Fruit fly (Drosophila melanogaster) whole organism, embryonic: ENCODE measurements around the gene CG32079.

Experiments used
- Bgb ChIP-seq: fragments of 200-800 bp; sonication (Bioruptor generic); IDR thresholded peaks from 2 replicates; pipeline ENCODE4 v1.3.6; 2022; ENCODE audit warnings: missing biosample characterization, missing genetic modification characterization; ENCODE audit not compliant: partially characterized antibody
- Bteb2 ChIP-seq: fragments of 200-800 bp; sonication (Bioruptor generic); optimal IDR thresholded peaks from 2 replicates; lab custom pipeline; 2016; ENCODE audit warnings: missing biosample characterization, missing genetic modification characterization
- CG11247 ChIP-seq: fragments of 200-800 bp; sonication (Bioruptor generic); IDR thresholded peaks from 2 replicates; pipeline ENCODE4 v1.3.6; 2022; ENCODE audit warnings: missing biosample characterization, missing genetic modification characterization
- CG11456 ChIP-seq: fragments of 200-800 bp; sonication (Bioruptor generic); IDR thresholded peaks from 3 replicates; pipeline ENCODE4 v1.3.6; 2022; ENCODE audit warnings: missing biosample characterization, missing genetic modification characterization
- CG11504 ChIP-seq: fragments of 200-800 bp; sonication (Bioruptor generic); optimal IDR thresholded peaks from 3 replicates; lab custom pipeline; 2019; ENCODE audit warnings: missing biosample characterization, mild to moderate bottlenecking, missing genetic modification characterization, moderate library complexity
- CG12391 ChIP-seq: fragments of 200-800 bp; sonication (Bioruptor generic); optimal IDR thresholded peaks from 3 replicates; lab custom pipeline; 2018; ENCODE audit warnings: missing biosample characterization, mild to moderate bottlenecking, missing genetic modification characterization, moderate library complexity
- CG14965 ChIP-seq: fragments of 200-800 bp; sonication (Bioruptor generic); optimal IDR thresholded peaks from 2 replicates; lab custom pipeline; 2016; ENCODE audit warnings: missing biosample characterization, missing genetic modification characterization, borderline replicate concordance
- CG1529 ChIP-seq: fragments of 200-800 bp; sonication (Bioruptor generic); optimal IDR thresholded peaks from 3 replicates; lab custom pipeline; 2018; ENCODE audit warnings: missing biosample characterization, missing genetic modification characterization
- CG17186 ChIP-seq: fragments of 200-800 bp; sonication (Bioruptor generic); optimal IDR thresholded peaks from 3 replicates; lab custom pipeline; 2017; ENCODE audit warnings: missing biosample characterization, missing genetic modification reagents, missing genetic modification characterization
- CG18476 ChIP-seq: fragments of 200-800 bp; sonication (Bioruptor generic); optimal IDR thresholded peaks from 2 replicates; lab custom pipeline; 2016; ENCODE audit warnings: missing biosample characterization, mild to moderate bottlenecking, missing genetic modification characterization
- CG18599 ChIP-seq: fragments of 200-800 bp; sonication (Bioruptor generic); optimal IDR thresholded peaks from 3 replicates; lab custom pipeline; 2017; ENCODE audit warnings: missing biosample characterization, missing genetic modification characterization, mild to moderate bottlenecking, moderate library complexity, missing genetic modification reagents
- CG32767 ChIP-seq: fragments of 200-800 bp; sonication (Bioruptor generic); IDR thresholded peaks from 2 replicates; pipeline ENCODE4 v1.3.6; 2022; ENCODE audit warnings: missing biosample characterization, missing genetic modification characterization
- CG3281 ChIP-seq: fragments of 200-800 bp; sonication (Bioruptor generic); optimal IDR thresholded peaks from 3 replicates; lab custom pipeline; 2017; ENCODE audit warnings: missing biosample characterization, mild to moderate bottlenecking, missing genetic modification characterization
- CG4328 ChIP-seq: fragments of 200-800 bp; sonication (Bioruptor generic); optimal IDR thresholded peaks from 3 replicates; lab custom pipeline; 2017; ENCODE audit warnings: missing biosample characterization, missing genetic modification reagents, missing genetic modification characterization
- CG6791 ChIP-seq: fragments of 200-800 bp; sonication (Bioruptor generic); IDR thresholded peaks from 3 replicates; pipeline ENCODE4 v1.3.6; 2022; ENCODE audit warnings: missing biosample characterization, missing genetic modification characterization; ENCODE audit not compliant: partially characterized antibody
- CG7987 ChIP-seq: fragments of 200-800 bp; sonication (Bioruptor generic); optimal IDR thresholded peaks from 2 replicates; lab custom pipeline; 2018; ENCODE audit warnings: missing biosample characterization, mild to moderate bottlenecking, missing genetic modification characterization, moderate library complexity
- CG9876 ChIP-seq: fragments of 200-800 bp; sonication (Bioruptor generic); optimal IDR thresholded peaks from 2 replicates; lab custom pipeline; 2016; ENCODE audit warnings: missing biosample characterization, missing genetic modification characterization
- CrebB ChIP-seq: fragments of 200-800 bp; sonication (Bioruptor generic); optimal IDR thresholded peaks from 3 replicates; lab custom pipeline; 2018; ENCODE audit warnings: missing biosample characterization, mild to moderate bottlenecking, missing genetic modification characterization
- D19A ChIP-seq: fragments of 200-800 bp; optimal IDR thresholded peaks from 3 replicates; lab custom pipeline; 2019; ENCODE audit warnings: missing biosample characterization, mild to moderate bottlenecking, missing genetic modification characterization, moderate library complexity
- Dad ChIP-seq: fragments of 200-800 bp; sonication (Bioruptor generic); optimal IDR thresholded peaks from 3 replicates; lab custom pipeline; 2016; ENCODE audit warnings: missing biosample characterization, missing genetic modification characterization
- E2f2 ChIP-seq: fragments of 200-800 bp; sonication (Bioruptor generic); IDR thresholded peaks from 2 replicates; pipeline ENCODE4 v1.3.6; 2022; ENCODE audit warnings: missing biosample characterization, missing genetic modification characterization
- Fer3 ChIP-seq: fragments of 200-800 bp; sonication (Bioruptor generic); optimal IDR thresholded peaks from 2 replicates; lab custom pipeline; 2018; ENCODE audit warnings: missing biosample characterization, mild to moderate bottlenecking, missing genetic modification characterization, moderate library complexity
- Lpt ChIP-seq: fragments of >200 bp; optimal IDR thresholded peaks from 2 replicates; lab custom pipeline; 2018; ENCODE audit warnings: missing biosample characterization, missing genetic modification characterization
- Nf-YB ChIP-seq: fragments of 200-800 bp; sonication (Bioruptor generic); optimal IDR thresholded peaks from 3 replicates; lab custom pipeline; 2019; ENCODE audit warnings: missing biosample characterization, mild to moderate bottlenecking, missing genetic modification characterization, moderate library complexity
- NfI ChIP-seq: fragments of 200-800 bp; sonication (Bioruptor generic); optimal IDR thresholded peaks from 3 replicates; lab custom pipeline; 2018; ENCODE audit warnings: missing biosample characterization, mild to moderate bottlenecking, missing genetic modification characterization, moderate library complexity
- Rfx ChIP-seq: fragments of 200-800 bp; sonication (Bioruptor generic); IDR thresholded peaks from 2 replicates; pipeline ENCODE4 v1.3.6; 2022; ENCODE audit warnings: missing biosample characterization, missing genetic modification characterization
- Vsx1 ChIP-seq: fragments of 200-800 bp; sonication (Bioruptor generic); optimal IDR thresholded peaks from 2 replicates; lab custom pipeline; 2017; ENCODE audit warnings: missing biosample characterization, mild to moderate bottlenecking, missing genetic modification characterization, missing genetic modification reagents
- Xrp1 ChIP-seq: fragments of 200-800 bp; sonication (Bioruptor generic); IDR thresholded peaks from 2 replicates; pipeline ENCODE4 v1.3.6; 2022; ENCODE audit warnings: missing biosample characterization, missing genetic modification characterization
- abd-A ChIP-seq: fragments of 200-800 bp; sonication (Bioruptor generic); optimal IDR thresholded peaks from 3 replicates; lab custom pipeline; 2019; ENCODE audit warnings: missing biosample characterization, mild to moderate bottlenecking, missing genetic modification characterization, moderate library complexity
- fd64A ChIP-seq: fragments of 200-800 bp; sonication (Bioruptor generic); optimal IDR thresholded peaks from 3 replicates; lab custom pipeline; 2018; ENCODE audit warnings: missing biosample characterization, mild to moderate bottlenecking, missing genetic modification characterization
- fu2 ChIP-seq: fragments of 200-800 bp; sonication (Bioruptor generic); optimal IDR thresholded peaks from 2 replicates; lab custom pipeline; 2016; ENCODE audit warnings: missing biosample characterization, missing genetic modification characterization
- gt ChIP-seq: fragments of 200-800 bp; sonication (Bioruptor generic); IDR thresholded peaks from 2 replicates; pipeline ENCODE4 v1.3.6; 2022; ENCODE audit warnings: missing biosample characterization, missing genetic modification characterization
- ham ChIP-seq: fragments of 200-800 bp; sonication (Bioruptor generic); IDR thresholded peaks from 2 replicates; pipeline ENCODE4 v1.3.6; 2022; ENCODE audit warnings: missing biosample characterization, missing genetic modification characterization
- insv ChIP-seq, 2 experiments: fragments of 200-800 bp; sonication (Bioruptor generic); optimal IDR thresholded peaks; 3 replicates each; lab custom pipeline; 2016 to 2018; ENCODE audit warnings: missing biosample characterization in 2 of 2, missing genetic modification characterization in 2 of 2
- kni ChIP-seq: fragments of 200-800 bp; sonication (Bioruptor generic); optimal IDR thresholded peaks from 3 replicates; lab custom pipeline; 2017; ENCODE audit warnings: mild to moderate bottlenecking, missing biosample characterization, missing genetic modification reagents, missing genetic modification characterization
- oc ChIP-seq: fragments of 200-800 bp; sonication (Bioruptor generic); optimal IDR thresholded peaks from 2 replicates; lab custom pipeline; 2018; ENCODE audit warnings: missing biosample characterization, mild to moderate bottlenecking, missing genetic modification characterization, moderate library complexity
- pfk ChIP-seq: fragments of 200-800 bp; sonication (Bioruptor generic); optimal IDR thresholded peaks from 2 replicates; lab custom pipeline; 2018; ENCODE audit warnings: missing biosample characterization, mild to moderate bottlenecking, missing genetic modification characterization, moderate library complexity
- pros ChIP-seq: fragments of 200-800 bp; sonication (Bioruptor generic); optimal IDR thresholded peaks from 3 replicates; lab custom pipeline; 2019; ENCODE audit warnings: missing biosample characterization, mild to moderate bottlenecking, missing genetic modification characterization, moderate library complexity
- shn ChIP-seq: fragments of 200-800 bp; sonication (Bioruptor generic); optimal IDR thresholded peaks from 3 replicates; lab custom pipeline; 2016; ENCODE audit warnings: missing biosample characterization, missing genetic modification characterization
- sqz ChIP-seq: fragments of 200-800 bp; sonication (Bioruptor generic); optimal IDR thresholded peaks from 3 replicates; lab custom pipeline; 2018; ENCODE audit warnings: missing biosample characterization, mild to moderate bottlenecking, missing genetic modification characterization
- trh ChIP-seq: fragments of 200-800 bp; sonication (Bioruptor generic); optimal IDR thresholded peaks from 2 replicates; lab custom pipeline; 2016; ENCODE audit warnings: missing biosample characterization, missing genetic modification characterization
- vvl ChIP-seq: fragments of 200-800 bp; sonication (Bioruptor generic); IDR thresholded peaks from 2 replicates; pipeline ENCODE4 v1.3.6; 2022; ENCODE audit warnings: missing biosample characterization, missing genetic modification characterization
- zen2 ChIP-seq: fragments of 200-800 bp; sonication (Bioruptor generic); IDR thresholded peaks from 3 replicates; pipeline ENCODE4 v1.3.6; 2022; ENCODE audit warnings: missing biosample characterization, missing genetic modification characterization; ENCODE audit not compliant: partially characterized antibody

Gene CG32079

DNA sequence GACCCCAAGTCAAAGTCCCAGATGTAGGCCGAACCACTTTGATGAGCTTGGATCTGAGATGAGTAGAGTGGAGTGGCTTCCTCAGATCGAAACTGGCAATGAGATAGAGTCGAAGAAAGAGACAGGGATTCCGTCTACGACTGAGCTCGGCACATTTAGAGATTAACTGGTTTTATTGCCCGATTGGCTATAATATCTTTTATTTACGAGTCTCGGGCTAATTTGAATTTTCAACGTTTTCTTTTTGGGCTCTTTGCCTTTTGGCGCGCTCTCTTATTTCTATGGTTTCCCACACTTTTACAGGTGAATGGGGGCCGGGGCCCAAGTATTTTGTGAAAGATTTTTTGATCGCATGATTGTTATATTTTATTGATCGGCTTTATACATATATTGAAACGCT, 10.2 kb upstream of the CG32079 start (continued):
- no peak for TF ChIP-seq shn (GFP tag; lab: Kevin White, UChicago)
- no peak for TF ChIP-seq CG6791 (GFP tag; lab: Robert Waterston, UW)
- peak; percentile 50 for TF ChIP-seq kni (GFP tag; lab: Kevin White, UChicago)
- peak; percentile 92 for TF ChIP-seq abd-A
- no peak for TF ChIP-seq CG17186 (GFP tag; lab: Kevin White, UChicago)
- TF ChIP-seq CG4328 (GFP tag; lab: Kevin White, UChicago), result no peak
- no peak for TF ChIP-seq pfk (GFP tag; lab: Kevin White, UChicago)
- TF ChIP-seq Dad (GFP tag; lab: Kevin White, UChicago), result no peak
- no peak for TF ChIP-seq ham (GFP tag; lab: Robert Waterston, UW)
- peak; percentile 44 for TF ChIP-seq oc (tag; lab: Kevin White, UChicago)
- no peak for TF ChIP-seq Rfx (GFP tag; lab: Robert Waterston, UW)
- TF ChIP-seq Vsx1 (GFP tag; lab: Kevin White, UChicago), result peak; percentile 76
- TF ChIP-seq Fer3 (tag; lab: Kevin White, UChicago), result no peak
- TF ChIP-seq sqz, result no peak
- TF ChIP-seq Xrp1 (GFP tag; lab: Robert Waterston, UW), result no peak
- TF ChIP-seq D19A (tag; lab: Kevin White, UChicago), result no peak
- no peak for TF ChIP-seq CG12391 (tag; lab: Kevin White, UChicago)
- no peak for TF ChIP-seq CG11456
- no peak for TF ChIP-seq Nf-YB (GFP tag; lab: Kevin White, UChicago)
- TF ChIP-seq CG18599 (GFP tag; lab: Kevin White, UChicago), result no peak
- TF ChIP-seq CG3281, result no peak
- 0 out of 2 replicates have a peak, but pooled peaks have one; percentile 22 for TF ChIP-seq vvl (GFP tag; lab: Robert Waterston, UW)
- no peak for TF ChIP-seq CG18476
- TF ChIP-seq CG14965 (GFP tag; lab: Kevin White, UChicago), result no peak
- TF ChIP-seq zen2 (GFP tag; lab: Robert Waterston, UW), result no peak
- TF ChIP-seq trh (GFP tag; lab: Kevin White, UChicago), result no peak
- no peak for TF ChIP-seq CG11247
- TF ChIP-seq fu2, result no peak
- TF ChIP-seq E2f2 (GFP tag; lab: Robert Waterston, UW), result no peak
- TF ChIP-seq CG32767, result no peak
- TF ChIP-seq pros (GFP tag; lab: Kevin White, UChicago), result peak; percentile 43
- no peak for TF ChIP-seq NfI (GFP tag; lab: Kevin White, UChicago)
- TF ChIP-seq Bgb (GFP tag; lab: Robert Waterston, UW), result no peak
- TF ChIP-seq CrebB (tag; lab: Kevin White, UChicago), result no peak
- TF ChIP-seq CG9876, result no peak
- no peak for TF ChIP-seq Lpt (GFP tag; lab: Kevin White, UChicago)
- no peak for TF ChIP-seq Bteb2
- no peak for TF ChIP-seq CG1529
- no peak for TF ChIP-seq gt (GFP tag; lab: Robert Waterston, UW)
- TF ChIP-seq CG7987 (GFP tag; lab: Kevin White, UChicago), result no peak

DNA sequence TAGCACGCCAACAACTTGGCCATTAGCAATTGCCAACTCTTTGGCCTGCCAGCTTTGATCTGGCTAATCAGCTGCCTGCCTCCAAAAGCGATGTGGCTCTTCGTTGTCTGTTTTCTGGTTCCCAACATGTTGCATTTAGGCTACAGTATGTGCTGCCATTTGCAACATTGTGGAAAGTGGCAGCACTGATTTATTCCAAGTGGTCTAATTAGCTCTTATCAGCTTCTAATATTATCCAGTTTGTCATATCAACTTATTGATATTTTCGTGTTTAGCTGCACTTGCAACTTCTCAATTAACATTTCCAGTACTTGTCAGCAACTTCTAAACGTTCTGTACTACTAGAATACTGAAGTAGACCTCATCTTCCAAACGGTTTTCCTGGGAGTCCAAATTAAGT, 5.3 kb upstream of the CG32079 start:
- TF ChIP-seq fd64A (GFP tag; lab: Kevin White, UChicago) (no peak), CG11504 (tag; lab: Kevin White, UChicago) (peak; percentile 77), insv (GFP tag; optimal IDR thresholded peaks at IDR 0.05; lab: Kevin White, UChicago) (peak; percentile 38 to 92)
